Worm (Caenorhabditis elegans) whole organism, midembryonic: ENCODE results near the gene math-4.

ENCODE experiments used
- cog-1 ChIP-seq: sonication (generic microtip); optimal IDR thresholded peaks from 2 replicates; lab custom pipeline; 2016; ENCODE audit warnings: missing genetic modification characterization, missing compliant biosample characterization
- klf-2 ChIP-seq: fragments of 200-800 bp; sonication (Bioruptor generic); conservative IDR thresholded peaks from 2 replicates; pipeline ENCODE4 v1.3.6; 2022; ENCODE audit warnings: missing genetic modification reagents, missing genetic modification characterization, missing compliant biosample characterization

DNA sequence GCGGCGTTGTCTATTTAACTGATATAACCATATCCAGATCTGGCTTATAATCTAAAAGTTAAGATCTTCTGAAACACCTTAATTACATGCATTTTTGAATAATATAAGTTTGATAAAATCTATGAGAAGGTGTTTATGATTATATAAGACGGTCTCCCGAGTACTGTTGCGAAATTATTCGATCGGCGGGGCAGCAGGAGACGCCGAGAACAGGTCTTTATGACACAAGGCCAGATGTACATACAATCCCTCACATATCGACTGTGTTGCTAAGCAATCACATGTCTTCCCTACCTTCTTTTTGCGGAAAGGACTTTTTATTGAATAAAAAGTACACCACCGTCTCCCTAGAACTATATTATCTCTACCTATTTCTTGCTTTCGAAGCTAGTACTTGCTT lies 25.8 kb downstream of the math-4 start, which contains the start of gene fbxb-53:
- TF ChIP-seq cog-1 (no peak), klf-2 (GFP tag; lab: Robert Waterston, UW) (no peak)
